Worm (Caenorhabditis elegans) whole organism, early embryonic: Measurements from ENCODE around the gene C45G9.4.

Source experiments
- B0310.2 ChIP-seq: sonication (generic microtip); optimal IDR thresholded peaks from 2 replicates; lab custom pipeline; 2016; ENCODE audit warnings: mild to moderate bottlenecking, missing genetic modification characterization, missing compliant biosample characterization
- F13C5.2 ChIP-seq: sonication (generic microtip); optimal IDR thresholded peaks from 2 replicates; lab custom pipeline; 2017; ENCODE audit warnings: mild to moderate bottlenecking, missing genetic modification characterization, inconsistent platforms, missing compliant biosample characterization
- aly-1 ChIP-seq: sonication (generic microtip); optimal IDR thresholded peaks from 2 replicates; lab custom pipeline; 2016; ENCODE audit warnings: missing genetic modification characterization, missing compliant biosample characterization
- ama-1 ChIP-seq: fragments of 150-350 bp; optimal IDR thresholded peaks from 2 replicates; lab custom pipeline; 2014
- ceh-13 ChIP-seq: fragments of 200-800 bp; sonication (Bioruptor generic); optimal IDR thresholded peaks from 2 replicates; lab custom pipeline; 2018; ENCODE audit warnings: mild to moderate bottlenecking, missing genetic modification characterization, missing compliant biosample characterization
- ceh-36 ChIP-seq: sonication (generic microtip); optimal IDR thresholded peaks from 2 replicates; lab custom pipeline; 2016; ENCODE audit warnings: missing genetic modification characterization, inconsistent platforms, missing compliant biosample characterization
- ets-7 ChIP-seq: sonication (generic microtip); optimal IDR thresholded peaks from 2 replicates; lab custom pipeline; 2016; ENCODE audit warnings: missing genotype, missing genetic modification characterization, missing compliant biosample characterization
- flt-1 ChIP-seq: fragments of 200-800 bp; sonication (Bioruptor generic); IDR thresholded peaks from 2 replicates; pipeline ENCODE4 v1.3.6; 2022; ENCODE audit warnings: missing genetic modification characterization, missing compliant biosample characterization
- hmbx-1 ChIP-seq: sonication (generic microtip); optimal IDR thresholded peaks from 2 replicates; lab custom pipeline; 2016; ENCODE audit warnings: mild to moderate bottlenecking, missing genetic modification characterization, missing compliant biosample characterization
- hmg-4 ChIP-seq: fragments of 200-800 bp; sonication (Bioruptor generic); optimal IDR thresholded peaks from 2 replicates; lab custom pipeline; 2018; ENCODE audit warnings: mild to moderate bottlenecking, missing genetic modification characterization, missing compliant biosample characterization
- pes-1 ChIP-seq: fragments of 200-800 bp; sonication (Bioruptor generic); IDR thresholded peaks from 2 replicates; pipeline ENCODE4 v1.3.6; 2022; ENCODE audit warnings: missing genetic modification reagents, missing genetic modification characterization, missing compliant biosample characterization
- scrt-1 ChIP-seq: fragments of 200-800 bp; sonication (Bioruptor generic); IDR thresholded peaks from 2 replicates; pipeline ENCODE4 v1.3.6; 2022; ENCODE audit warnings: missing genetic modification characterization, missing compliant biosample characterization
- sea-1 ChIP-seq: fragments of 200-800 bp; sonication (Bioruptor generic); conservative IDR thresholded peaks from 2 replicates; pipeline ENCODE4 v1.3.6; 2022; ENCODE audit warnings: missing genetic modification characterization, missing compliant biosample characterization
- tbx-11 ChIP-seq: fragments of 200-800 bp; sonication (Bioruptor generic); IDR thresholded peaks from 2 replicates; pipeline ENCODE4 v1.3.6; 2022; ENCODE audit warnings: missing genetic modification characterization, missing compliant biosample characterization
- tbx-37 ChIP-seq: fragments of 200-800 bp; sonication (Bioruptor generic); conservative IDR thresholded peaks from 2 replicates; pipeline ENCODE4 v1.3.6; 2022; ENCODE audit warnings: missing genetic modification reagents, missing genetic modification characterization, missing compliant biosample characterization
- tra-4 ChIP-seq: sonication (generic microtip); optimal IDR thresholded peaks from 2 replicates; lab custom pipeline; 2017; ENCODE audit warnings: missing genetic modification characterization, missing compliant biosample characterization

Gene C45G9.4

DNA sequence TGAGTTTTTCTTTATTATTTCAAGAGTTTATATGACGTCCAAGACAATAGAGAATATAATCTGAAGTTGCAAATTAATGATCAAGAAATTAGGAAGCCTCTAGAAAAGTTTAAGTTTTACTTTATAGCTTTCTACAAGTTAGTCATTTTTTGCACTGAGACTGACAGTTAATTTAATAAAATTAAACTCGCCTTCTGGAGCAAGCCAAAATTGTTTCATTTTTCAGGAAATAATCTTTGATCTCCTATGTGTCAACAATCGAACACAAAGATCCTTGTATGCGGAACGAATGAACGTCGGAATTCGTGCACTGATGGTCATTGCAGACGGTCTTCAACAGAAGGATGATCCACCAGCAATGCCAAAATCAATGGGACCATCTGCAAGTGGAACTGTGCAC lies 49.9 kb downstream of the C45G9.4 start:
- TF ChIP-seq tra-4 (no peak), aly-1 (tag; lab: Kevin White, UChicago) (no peak), tbx-11 (GFP tag; lab: Robert Waterston, UW) (no peak), scrt-1 (no peak), ets-7 (tag; lab: Kevin White, UChicago) (no peak), flt-1 (GFP tag; lab: Robert Waterston, UW) (no peak), sea-1 (no peak), hmg-4 (GFP tag; lab: Kevin White, UChicago) (no peak), ceh-13 (no peak)

DNA sequence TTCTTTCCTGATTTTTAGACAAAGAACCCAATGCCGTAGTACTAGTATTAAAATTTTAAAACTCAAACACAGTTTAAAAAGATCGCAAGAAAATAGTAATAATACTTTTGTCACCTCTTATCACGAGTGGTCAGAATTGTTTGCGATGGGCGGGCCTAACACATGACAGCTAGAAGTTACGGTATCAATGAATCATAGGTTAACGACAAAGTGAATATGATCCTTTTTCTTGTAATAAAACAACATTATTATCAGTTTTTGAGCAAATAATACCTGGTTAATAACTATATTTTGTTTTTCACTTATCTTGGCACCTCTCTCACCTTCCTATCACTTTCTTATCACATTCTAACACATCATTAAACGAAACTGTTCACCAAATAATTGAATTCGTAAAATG lies 50.5 kb downstream of the C45G9.4 start:
- no peak for TF ChIP-seq B0310.2 (tag; lab: Kevin White, UChicago)
- no peak for TF ChIP-seq pes-1
- no peak for TF ChIP-seq ama-1
- TF ChIP-seq ceh-36 (tag; lab: Kevin White, UChicago) = no peak
- TF ChIP-seq tbx-37 (GFP tag; lab: Robert Waterston, UW) = no peak
- TF ChIP-seq scrt-1 = no peak
- no peak for TF ChIP-seq hmg-4 (GFP tag; lab: Kevin White, UChicago)
- TF ChIP-seq tbx-11 (GFP tag; lab: Robert Waterston, UW) = no peak
- no peak for TF ChIP-seq sea-1
- no peak for TF ChIP-seq ceh-13
- TF ChIP-seq hmbx-1 = no peak
- TF ChIP-seq ets-7 (tag; lab: Kevin White, UChicago) = no peak
- no peak for TF ChIP-seq F13C5.2 (tag; lab: Kevin White, UChicago)
